Worm (Caenorhabditis elegans): ENCODE results near the gene svop-1.

DNA sequence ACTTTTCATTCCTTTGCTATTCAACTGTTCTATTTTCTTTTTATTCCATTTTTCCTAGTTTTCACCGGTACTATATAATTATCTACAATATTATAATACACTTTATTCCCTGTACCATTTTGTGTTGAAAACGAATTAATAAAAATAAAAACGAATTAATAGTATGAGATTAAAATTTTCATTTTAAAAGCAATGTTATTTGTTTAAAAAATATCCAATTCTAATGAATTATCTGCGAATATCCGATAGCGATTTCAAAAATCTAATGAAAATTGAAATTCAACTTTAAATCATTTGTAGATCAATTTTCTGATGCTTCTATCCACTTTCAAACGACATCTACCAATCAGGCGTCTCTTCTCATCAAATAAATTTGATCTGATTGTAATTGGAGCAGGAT, 28.2 kb upstream of the svop-1 start, which contains the start of gene trxr-2:
- no peak for TF ChIP-seq flt-1 (GFP tag; IDR thresholded peaks at IDR 0.05)
- no peak for TF ChIP-seq cog-1 (tag; optimal IDR thresholded peaks at IDR 0.05)
- no peak for TF ChIP-seq tab-1 (GFP tag; IDR thresholded peaks at IDR 0.05)
- TF ChIP-seq T22C8.4 (GFP tag; IDR thresholded peaks at IDR 0.05), result no peak
- no peak for TF ChIP-seq ref-1 (GFP tag; conservative IDR thresholded peaks at IDR 0.05)
- no peak for TF ChIP-seq med-1 (GFP tag; optimal IDR thresholded peaks at IDR 0.05; ENCODE audit: insufficient read depth)
- no peak for TF ChIP-seq klf-2 (GFP tag; conservative IDR thresholded peaks at IDR 0.05)
- no peak for TF ChIP-seq ztf-29 (GFP tag; IDR thresholded peaks at IDR 0.05)
